Worm (Caenorhabditis elegans) whole organism, L1 larva: Measurements from ENCODE around the gene gst-4.

Experiments used
- C04F5.9 ChIP-seq: sonication (generic microtip); optimal IDR thresholded peaks from 2 replicates; lab custom pipeline; 2016; ENCODE audit warnings: missing genetic modification characterization, missing compliant biosample characterization
- C16A3.4 ChIP-seq: fragments of 150-350 bp; optimal IDR thresholded peaks from 2 replicates; lab custom pipeline; 2014; ENCODE audit warnings: missing biosample characterization, missing genetic modification characterization
- F16B12.6 ChIP-seq: fragments of 150-350 bp; optimal IDR thresholded peaks from 2 replicates; lab custom pipeline; 2014; ENCODE audit warnings: missing biosample characterization, missing genetic modification characterization
- aha-1 ChIP-seq: fragments of 150-350 bp; optimal IDR thresholded peaks from 2 replicates; lab custom pipeline; 2014; ENCODE audit warnings: missing biosample characterization, missing genetic modification characterization
- alr-1 ChIP-seq: fragments of 200-800 bp; sonication (Bioruptor generic); optimal IDR thresholded peaks from 2 replicates; lab custom pipeline; 2018; ENCODE audit warnings: borderline replicate concordance, mild to moderate bottlenecking, missing genetic modification characterization, missing compliant biosample characterization
- ama-1 ChIP-seq: fragments of 150-350 bp; optimal IDR thresholded peaks from 2 replicates; lab custom pipeline; 2014
- blmp-1 ChIP-seq: fragments of 150-350 bp; optimal IDR thresholded peaks from 2 replicates; lab custom pipeline; 2014; ENCODE audit warnings: missing biosample characterization, missing genetic modification characterization
- ceh-63 ChIP-seq: fragments of 200-800 bp; sonication (Bioruptor generic); optimal IDR thresholded peaks from 2 replicates; lab custom pipeline; 2018; ENCODE audit warnings: mild to moderate bottlenecking, missing genetic modification characterization, missing compliant biosample characterization
- ceh-82 ChIP-seq, 3 experiments: fragments of 150-350 bp in 1 of 3; sonication (generic microtip) in 2 of 3; optimal IDR thresholded peaks; 2 replicates each; lab custom pipeline; 2014 to 2017; ENCODE audit warnings: missing biosample characterization in 3 of 3, missing genetic modification characterization in 3 of 3
- ceh-88 ChIP-seq: fragments of 200-800 bp; sonication (Bioruptor generic); IDR thresholded peaks from 2 replicates; pipeline ENCODE4 v1.3.6; 2022; ENCODE audit warnings: missing genetic modification characterization, missing compliant biosample characterization
- ceh-90 ChIP-seq: sonication (generic microtip); optimal IDR thresholded peaks from 2 replicates; lab custom pipeline; 2016; ENCODE audit warnings: missing genetic modification characterization, missing compliant biosample characterization
- ces-1 ChIP-seq: fragments of 150-350 bp; optimal IDR thresholded peaks from 2 replicates; lab custom pipeline; 2014; ENCODE audit warnings: missing biosample characterization, missing genetic modification reagents, missing genetic modification characterization
- dpl-1 ChIP-seq, 3 experiments: fragments of 150-350 bp in 2 of 3; sonication (generic microtip) in 1 of 3; optimal IDR thresholded peaks; 2 replicates each; lab custom pipeline; 2014 to 2017; ENCODE audit warnings: missing biosample characterization in 3 of 3, missing genetic modification characterization in 3 of 3, missing genetic modification reagents in 3 of 3
- dsc-1 ChIP-seq: sonication (generic microtip); optimal IDR thresholded peaks from 2 replicates; lab custom pipeline; 2016; ENCODE audit warnings: mild to moderate bottlenecking, missing genetic modification characterization, missing compliant biosample characterization
- elt-2 ChIP-seq: sonication (generic microtip); optimal IDR thresholded peaks from 2 replicates; lab custom pipeline; 2016; ENCODE audit warnings: missing genetic modification characterization, mild to moderate bottlenecking, inconsistent platforms, missing compliant biosample characterization, missing genetic modification reagents
- elt-3 ChIP-seq, 6 experiments: fragments of 150-350 bp in 1 of 6; sonication (generic microtip); optimal IDR thresholded peaks; 2 replicates each; lab custom pipeline; 2017 to 2018; ENCODE audit warnings: missing biosample characterization in 6 of 6, missing genetic modification characterization in 6 of 6, inconsistent platforms in 1 of 6
- ets-5 ChIP-seq: fragments of 200-800 bp; sonication (Bioruptor generic); IDR thresholded peaks from 2 replicates; pipeline ENCODE4 v1.3.6; 2022; ENCODE audit warnings: missing genetic modification characterization, missing compliant biosample characterization
- fkh-4 ChIP-seq: sonication (generic microtip); optimal IDR thresholded peaks from 2 replicates; lab custom pipeline; 2016; ENCODE audit warnings: missing compliant biosample characterization, missing genetic modification characterization, borderline replicate concordance
- fos-1 ChIP-seq: fragments of 150-350 bp; optimal IDR thresholded peaks from 2 replicates; lab custom pipeline; 2014; ENCODE audit warnings: missing biosample characterization, missing genetic modification characterization
- hlh-17 ChIP-seq: fragments of 200-800 bp; sonication (Bioruptor generic); optimal IDR thresholded peaks from 2 replicates; lab custom pipeline; 2018; ENCODE audit warnings: missing genetic modification characterization, mild to moderate bottlenecking, missing compliant biosample characterization, moderate library complexity, borderline replicate concordance
- hlh-4 ChIP-seq: sonication (generic microtip); optimal IDR thresholded peaks from 2 replicates; lab custom pipeline; 2016; ENCODE audit warnings: mild to moderate bottlenecking, missing genetic modification characterization, missing compliant biosample characterization
- irx-1 ChIP-seq: sonication (generic microtip); optimal IDR thresholded peaks from 2 replicates; lab custom pipeline; 2016; ENCODE audit warnings: missing genetic modification characterization, missing compliant biosample characterization
- isw-1 ChIP-seq: fragments of 200-800 bp; sonication (Bioruptor generic); IDR thresholded peaks from 2 replicates; pipeline ENCODE4 v1.3.6; 2022; ENCODE audit warnings: missing genetic modification characterization, missing compliant biosample characterization
- lin-13 ChIP-seq: fragments of 150-350 bp; optimal IDR thresholded peaks from 2 replicates; lab custom pipeline; 2014; ENCODE audit warnings: missing biosample characterization, missing genetic modification reagents, missing genetic modification characterization
- lin-14 ChIP-seq: fragments of 200-800 bp; sonication (Bioruptor generic); optimal IDR thresholded peaks from 2 replicates; lab custom pipeline; 2018; ENCODE audit warnings: mild to moderate bottlenecking, missing genetic modification characterization, moderate library complexity, missing compliant biosample characterization
- lin-35 ChIP-seq, 2 experiments: fragments of 150-350 bp; optimal IDR thresholded peaks; 2 replicates each; lab custom pipeline; 2014; ENCODE audit warnings: missing biosample characterization in 2 of 2, missing genetic modification characterization in 2 of 2, missing genetic modification reagents in 2 of 2
- lin-39 ChIP-seq: fragments of 150-350 bp; optimal IDR thresholded peaks from 2 replicates; lab custom pipeline; 2014; ENCODE audit warnings: missing biosample characterization, missing genetic modification reagents, missing genetic modification characterization
- lsy-2 ChIP-seq, 2 experiments: fragments of 150-350 bp; optimal IDR thresholded peaks; 2 replicates each; lab custom pipeline; 2014; ENCODE audit warnings: missing biosample characterization in 2 of 2, missing genetic modification characterization in 2 of 2
- mep-1 ChIP-seq: fragments of 150-350 bp; optimal IDR thresholded peaks from 2 replicates; lab custom pipeline; 2014; ENCODE audit warnings: missing biosample characterization, missing genetic modification characterization
- nhr-12 ChIP-seq: sonication (generic microtip); optimal IDR thresholded peaks from 2 replicates; lab custom pipeline; 2017; ENCODE audit warnings: missing biosample characterization, missing genetic modification characterization
- nhr-19 ChIP-seq: fragments of 200-800 bp; sonication (Bioruptor generic); conservative IDR thresholded peaks from 2 replicates; pipeline ENCODE4 v1.3.6; 2022; ENCODE audit warnings: missing genetic modification characterization, missing compliant biosample characterization
- nhr-20 ChIP-seq: sonication (generic microtip); optimal IDR thresholded peaks from 2 replicates; lab custom pipeline; 2016; ENCODE audit warnings: mild to moderate bottlenecking, missing genetic modification characterization, missing compliant biosample characterization
- nhr-47 ChIP-seq: sonication (generic microtip); optimal IDR thresholded peaks from 2 replicates; lab custom pipeline; 2016; ENCODE audit warnings: mild to moderate bottlenecking, missing genetic modification characterization, moderate library complexity, missing compliant biosample characterization
- nhr-71 ChIP-seq: sonication (generic microtip); optimal IDR thresholded peaks from 2 replicates; lab custom pipeline; 2016; ENCODE audit warnings: mild to moderate bottlenecking, missing genetic modification characterization, moderate library complexity, missing compliant biosample characterization
- nhr-76 ChIP-seq: sonication (generic microtip); optimal IDR thresholded peaks from 2 replicates; lab custom pipeline; 2017; ENCODE audit warnings: missing biosample characterization, missing genetic modification characterization
- nhr-85 ChIP-seq: sonication (generic microtip); peaks from one replicate; lab custom pipeline; 2016; ENCODE audit warnings: missing genetic modification characterization, inconsistent platforms, missing compliant biosample characterization
- pax-3 ChIP-seq: fragments of 200-800 bp; sonication (Bioruptor generic); optimal IDR thresholded peaks from 2 replicates; lab custom pipeline; 2018; ENCODE audit warnings: mild to moderate bottlenecking, missing genetic modification characterization, moderate library complexity, missing compliant biosample characterization
- pqm-1 ChIP-seq: sonication (generic microtip); optimal IDR thresholded peaks from 3 replicates; lab custom pipeline; 2017; ENCODE audit warnings: missing biosample characterization, missing genetic modification characterization
- rnt-1 ChIP-seq: sonication (generic microtip); optimal IDR thresholded peaks from 2 replicates; lab custom pipeline; 2016; ENCODE audit warnings: mild to moderate bottlenecking, missing genetic modification characterization, moderate library complexity, missing compliant biosample characterization
- skn-1 ChIP-seq: fragments of 150-350 bp; optimal IDR thresholded peaks from 2 replicates; lab custom pipeline; 2014; ENCODE audit warnings: missing biosample characterization, missing genetic modification characterization
- snpc-4 ChIP-seq: fragments of 150-350 bp; optimal IDR thresholded peaks from 2 replicates; lab custom pipeline; 2014; ENCODE audit warnings: missing biosample characterization, missing genetic modification characterization
- snu-23 ChIP-seq: sonication (generic microtip); optimal IDR thresholded peaks from 2 replicates; lab custom pipeline; 2016; ENCODE audit warnings: missing genetic modification characterization, missing compliant biosample characterization
- sptf-1 ChIP-seq: fragments of 150-350 bp; optimal IDR thresholded peaks from 2 replicates; lab custom pipeline; 2014; ENCODE audit warnings: missing biosample characterization, missing genetic modification characterization
- sup-37 ChIP-seq: fragments of 200-800 bp; sonication (Bioruptor generic); optimal IDR thresholded peaks from 2 replicates; lab custom pipeline; 2018; ENCODE audit warnings: mild to moderate bottlenecking, missing genetic modification characterization, missing compliant biosample characterization
- swsn-7 ChIP-seq: sonication (generic microtip); optimal IDR thresholded peaks from 2 replicates; lab custom pipeline; 2016; ENCODE audit warnings: missing genetic modification characterization, missing compliant biosample characterization
- unc-130 ChIP-seq: fragments of 150-350 bp; optimal IDR thresholded peaks from 2 replicates; lab custom pipeline; 2017; ENCODE audit warnings: missing biosample characterization, missing genetic modification characterization, inconsistent platforms
- unc-30 ChIP-seq: sonication (generic microtip); optimal IDR thresholded peaks from 2 replicates; lab custom pipeline; 2017; ENCODE audit warnings: missing biosample characterization, missing genetic modification characterization
- unc-86 ChIP-seq: sonication (generic microtip); optimal IDR thresholded peaks from 2 replicates; lab custom pipeline; 2016; ENCODE audit warnings: missing genetic modification characterization, missing compliant biosample characterization
- xbp-1 ChIP-seq: sonication (generic microtip); optimal IDR thresholded peaks from 2 replicates; lab custom pipeline; 2016; ENCODE audit warnings: missing genetic modification characterization, missing compliant biosample characterization
- ztf-4 ChIP-seq: fragments of 150-350 bp; optimal IDR thresholded peaks from 2 replicates; lab custom pipeline; 2014; ENCODE audit warnings: missing biosample characterization, missing genetic modification characterization

The gst-4 gene

DNA sequence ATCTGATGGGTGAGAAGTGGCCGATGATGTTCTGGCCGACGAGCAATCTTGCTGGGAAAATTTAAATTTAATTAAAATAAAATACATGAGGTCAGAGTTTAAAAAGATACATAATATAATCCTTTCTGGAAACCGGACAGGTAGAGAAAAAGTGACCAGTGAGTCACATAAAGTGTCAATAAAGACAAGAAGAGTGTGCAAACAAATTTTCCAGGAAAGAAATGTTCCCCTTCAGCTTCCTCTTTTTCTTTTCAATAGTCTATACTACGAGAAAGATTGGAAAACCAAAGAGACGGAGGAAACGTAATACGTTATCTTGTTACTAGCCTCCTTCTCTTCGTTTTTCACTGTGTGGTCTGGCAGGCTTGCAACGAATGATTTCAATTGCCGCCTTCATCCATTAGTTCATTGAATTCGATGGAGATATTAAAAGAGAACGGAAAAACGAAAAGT, 8.6 kb downstream of the gst-4 start, which contains the start of gene tsp-12:
Gene tsp-12, minus strand, starts transcription at position 51 of the 453 bp plus-strand sequence.
- TF ChIP-seq F16B12.6, result no peak
- TF ChIP-seq blmp-1 (tag; lab: Kevin White, UChicago), result peak; percentile 27
- TF ChIP-seq lin-14, result peak; percentile 64
- no peak for TF ChIP-seq fos-1 (tag; lab: Kevin White, UChicago)
- no peak for TF ChIP-seq xbp-1 (tag; lab: Kevin White, UChicago)
- no peak for TF ChIP-seq nhr-47 (tag; lab: Kevin White, UChicago)
- peak; percentile 1 for TF ChIP-seq nhr-20 (tag; lab: Kevin White, UChicago)
- peak in 1 of 2 experiments; percentile 33 for TF ChIP-seq lsy-2 (tag; optimal IDR thresholded peaks at IDR 0.05; lab: Kevin White, UChicago)
- no peak for TF ChIP-seq aha-1 (tag; lab: Kevin White, UChicago)
- no peak for TF ChIP-seq ama-1

DNA sequence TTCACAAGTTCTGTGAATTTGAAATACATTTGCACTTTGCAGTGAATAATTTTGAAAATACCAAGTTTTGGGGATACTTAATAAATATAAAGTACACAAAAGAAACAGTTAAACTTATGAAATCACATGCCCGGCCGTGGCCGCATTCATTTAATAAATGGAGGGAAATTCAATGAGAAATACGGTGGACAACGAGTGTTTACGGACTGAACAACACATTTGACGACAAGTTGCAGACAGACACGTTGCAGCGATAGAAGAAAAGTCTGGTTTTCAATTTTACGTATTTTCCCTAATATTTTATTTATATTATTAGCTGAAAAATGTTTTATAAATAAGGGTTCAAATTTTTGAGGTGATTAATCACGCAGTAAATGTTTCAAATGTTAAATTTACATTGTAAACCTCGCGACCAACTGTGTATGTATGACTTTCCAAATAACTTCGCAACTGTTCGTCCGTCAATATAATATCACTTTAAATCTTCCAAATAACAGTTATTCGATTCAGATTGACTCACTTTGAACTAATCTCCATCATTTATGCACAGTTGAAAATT, 9.5 kb downstream of the gst-4 start, which contains the start of gene copg-1:
Gene copg-1, plus strand, starts transcription at position 509 of the 559 bp plus-strand sequence.
- TF ChIP-seq nhr-71 (tag; lab: Kevin White, UChicago) (peak; percentile 65), nhr-20 (tag; lab: Kevin White, UChicago) (peak; percentile 66), mep-1 (tag; lab: Kevin White, UChicago) (peak; percentile 91), elt-2 (no peak), nhr-85 (tag; lab: Kevin White, UChicago) (peak; percentile 48), C04F5.9 (no peak), nhr-19 (GFP tag; lab: Robert Waterston, UW) (peak; percentile 20; the same call in 1 of the 2 replicates), sptf-1 (tag; lab: Kevin White, UChicago) (no peak), isw-1 (GFP tag; lab: Robert Waterston, UW) (peak; percentile 34), blmp-1 (tag; lab: Kevin White, UChicago) (peak; percentile 49), swsn-7 (tag; lab: Kevin White, UChicago) (peak; percentile 49), fkh-4 (tag; lab: Kevin White, UChicago) (no peak), ceh-90 (tag; lab: Kevin White, UChicago) (no peak), unc-130 (tag; lab: Kevin White, UChicago) (peak; percentile 29), ceh-63 (GFP tag; lab: Kevin White, UChicago) (no peak), skn-1 (tag; lab: Kevin White, UChicago) (peak; percentile 48), ces-1 (GFP tag; lab: Kevin White, UChicago) (no peak), snu-23 (GFP tag; lab: Kevin White, UChicago) (peak; percentile 66), rnt-1 (tag; lab: Kevin White, UChicago) (peak; percentile 37), sup-37 (GFP tag; lab: Kevin White, UChicago) (no peak), irx-1 (tag; lab: Kevin White, UChicago) (peak; percentile 33), hlh-17 (GFP tag; lab: Kevin White, UChicago) (no peak), nhr-12 (tag; lab: Kevin White, UChicago) (no peak), dsc-1 (tag; lab: Kevin White, UChicago) (peak; percentile 33), ets-5 (GFP tag; lab: Robert Waterston, UW) (no peak), elt-3 (tag; optimal IDR thresholded peaks at IDR 0.05; lab: Kevin White, UChicago) (peak in 2 of 6 experiments; percentile 37 to 62), unc-30 (no peak), alr-1 (no peak), lin-13 (GFP tag; lab: Kevin White, UChicago) (peak; percentile 6), lin-35 (GFP tag; optimal IDR thresholded peaks at IDR 0.05; lab: Kevin White, UChicago) (peak; percentile 64 to 74), snpc-4 (tag; lab: Kevin White, UChicago) (peak; percentile 32), ama-1 (no peak), lsy-2 (tag; optimal IDR thresholded peaks at IDR 0.05; lab: Kevin White, UChicago) (peak; percentile 89 to 97), F16B12.6 (peak; percentile 91), dpl-1 (GFP tag; optimal IDR thresholded peaks at IDR 0.05; lab: Kevin White, UChicago) (peak; percentile 45 to 74 (median 62)), ceh-82 (tag; optimal IDR thresholded peaks at IDR 0.05; lab: Kevin White, UChicago) (peak in 2 of 3 experiments; percentile 15 to 42), ceh-88 (GFP tag; lab: Robert Waterston, UW) (no peak), C16A3.4 (peak; percentile 35), unc-86 (tag; lab: Kevin White, UChicago) (peak; percentile 50), hlh-4 (tag; lab: Kevin White, UChicago) (no peak), ztf-4 (peak; percentile 13), pqm-1 (no peak), pax-3 (tag; lab: Kevin White, UChicago) (no peak), lin-39 (tag; lab: Kevin White, UChicago) (no peak), nhr-76 (no peak)
